Fruit fly (Drosophila melanogaster): Measurements from ENCODE around the gene CG11779.

- TF ChIP-seq pan (optimal IDR thresholded peaks at IDR 0.05) (no peak), EcR (GFP tag; optimal IDR thresholded peaks at IDR 0.05) (no peak), psq (optimal IDR thresholded peaks at IDR 0.05) (no peak), usp (GFP tag; optimal IDR thresholded peaks at IDR 0.05) (no peak), Dll (optimal IDR thresholded peaks at IDR 0.05) (no peak)
Observed at dm6 chr3R:19174512-19174911, 14.8 kb upstream of the CG11779 start.

Data from whole organism.